Fruit fly (Drosophila melanogaster): ENCODE data around the gene CG34241.

Gene CG34241

dm6 chr3L:12163693-12164092 lies 35.9 kb downstream of the CG34241 start, which contains the start of gene CG9760 (continued):
- TF ChIP-seq CG17328 (GFP tag; IDR thresholded peaks at IDR 0.05) (peak; percentile 55), CG30403 (GFP tag; optimal IDR thresholded peaks at IDR 0.05) (no peak), CG33213 (GFP tag; optimal IDR thresholded peaks at IDR 0.05) (no peak), ssp (GFP tag; IDR thresholded peaks at IDR 0.05) (0 out of 2 replicates have a peak, but pooled peaks have one; percentile 11), CG2116 (GFP tag; optimal IDR thresholded peaks at IDR 0.05) (no peak), CG8281 (tag; optimal IDR thresholded peaks at IDR 0.05) (no peak), gsb (GFP tag; IDR thresholded peaks at IDR 0.05) (no peak), CG7786 (GFP tag; optimal IDR thresholded peaks at IDR 0.05) (no peak), Rfx (GFP tag; IDR thresholded peaks at IDR 0.05) (no peak), gsb-n (tag; optimal IDR thresholded peaks at IDR 0.05) (no peak), CG12299 (tag; optimal IDR thresholded peaks at IDR 0.05) (no peak), Fer2 (tag; optimal IDR thresholded peaks at IDR 0.05) (no peak), odd (GFP tag; optimal IDR thresholded peaks at IDR 0.05) (no peak), ken (GFP tag; IDR thresholded peaks at IDR 0.05) (no peak; the same call in 2 of the 3 replicates), pnt (GFP tag; optimal IDR thresholded peaks at IDR 0.05) (peak; percentile 2), Abd-B (GFP tag; optimal IDR thresholded peaks at IDR 0.05) (no peak), Bdp1 (GFP tag; optimal IDR thresholded peaks at IDR 0.05) (no peak), ara (GFP tag; IDR thresholded peaks at IDR 0.05) (no peak), lmd (GFP tag; IDR thresholded peaks at IDR 0.05) (peak; percentile 39), TFAM (GFP tag; optimal IDR thresholded peaks at IDR 0.05) (no peak), HLH3B (GFP tag; IDR thresholded peaks at IDR 0.05) (0 out of 2 replicates have a peak, but pooled peaks have one; percentile 39), Oli (tag; optimal IDR thresholded peaks at IDR 0.05) (peak; percentile 12), br (optimal IDR thresholded peaks at IDR 0.05) (no peak), Hey (tag; optimal IDR thresholded peaks at IDR 0.05) (no peak), CG7271 (tag; optimal IDR thresholded peaks at IDR 0.05) (no peak), Trl (optimal IDR thresholded peaks at IDR 0.05) (peak; percentile 56 to 58), Trl (GFP tag; optimal IDR thresholded peaks at IDR 0.05) (no peak), ham (GFP tag; IDR thresholded peaks at IDR 0.05) (no peak), ttk (GFP tag; IDR thresholded peaks at IDR 0.05) (0 out of 2 replicates have a peak, but pooled peaks have one; percentile 34), usp (GFP tag; optimal IDR thresholded peaks at IDR 0.05) (no peak), bowl (GFP tag; IDR thresholded peaks at IDR 0.05) (no peak), Dfd (GFP tag; optimal IDR thresholded peaks at IDR 0.05) (no peak), run (tag; optimal IDR thresholded peaks at IDR 0.05) (no peak), CG11695 (GFP tag; IDR thresholded peaks at IDR 0.05) (peak; percentile 88), HLHmδ (GFP tag; optimal IDR thresholded peaks at IDR 0.05) (no peak), grau (tag; optimal IDR thresholded peaks at IDR 0.05) (no peak), CG2889 (GFP tag; IDR thresholded peaks at IDR 0.05) (no peak), bsh (GFP tag; optimal IDR thresholded peaks at IDR 0.05) (no peak), inv (GFP tag; IDR thresholded peaks at IDR 0.05; ENCODE audit: partially characterized antibody) (no peak), sr (GFP tag; IDR thresholded peaks at IDR 0.05) (no peak), PHDP (tag; optimal IDR thresholded peaks at IDR 0.05) (no peak), pb (GFP tag; optimal IDR thresholded peaks at IDR 0.05) (no peak), lbe (GFP tag; optimal IDR thresholded peaks at IDR 0.05) (no peak), CG6254 (GFP tag; optimal IDR thresholded peaks at IDR 0.05) (no peak), lov (optimal IDR thresholded peaks at IDR 0.05) (no peak), lov (GFP tag; IDR thresholded peaks at IDR 0.05) (0 out of 3 replicates have a peak, but pooled peaks have one; percentile 35), HHEX (GFP tag; optimal IDR thresholded peaks at IDR 0.05) (no peak), CG12236 (GFP tag; optimal IDR thresholded peaks at IDR 0.05) (no peak), cad (GFP tag; optimal IDR thresholded peaks at IDR 0.05) (no peak), CG17568 (GFP tag; optimal IDR thresholded peaks at IDR 0.05) (no peak), CG10209 (GFP tag; optimal IDR thresholded peaks at IDR 0.05) (no peak), E2f2 (GFP tag; IDR thresholded peaks at IDR 0.05) (no peak), Hr39 (optimal IDR thresholded peaks at IDR 0.05) (no peak), CkIIα-i1 (GFP tag; IDR thresholded peaks at IDR 0.05) (no peak)
